Worm (Caenorhabditis elegans): ENCODE data around the gene nspe-3.

The nspe-3 gene

ce11 chrII:12606900-12607299 lies 10.8 kb upstream of the nspe-3 start, which contains the start of gene Y38E10A.8:
TSS of gene Y38E10A.8 (plus strand) at chrII:12607200.
- TF ChIP-seq unc-39 (tag; optimal IDR thresholded peaks at IDR 0.05) (no peak), crh-2 (tag; optimal IDR thresholded peaks at IDR 0.05) (no peak), fos-1 (tag; optimal IDR thresholded peaks at IDR 0.05) (no peak)

- TF ChIP-seq nhr-77 (tag; optimal IDR thresholded peaks at IDR 0.05) (no peak), nhr-12 (tag; optimal IDR thresholded peaks at IDR 0.05) (no peak), zag-1 (tag; optimal IDR thresholded peaks at IDR 0.05) (no peak), unc-39 (tag; optimal IDR thresholded peaks at IDR 0.05) (no peak), C34F6.9 (tag; optimal IDR thresholded peaks at IDR 0.05) (no peak), ztf-4 (tag; optimal IDR thresholded peaks at IDR 0.05) (no peak), snpc-4 (tag; optimal IDR thresholded peaks at IDR 0.05) (no peak), nhr-21 (tag; optimal IDR thresholded peaks at IDR 0.05) (no peak)
Observed at ce11 chrII:12608653-12609052, 9.0 kb upstream of the nspe-3 start, which contains the start of gene Y38E10A.9. TSS of gene Y38E10A.9 (plus strand) at chrII:12608953.

ce11 chrII:12612218-12612617 lies 5.5 kb upstream of the nspe-3 start, which contains the start of gene nspe-4:
TSS of gene nspe-4 (plus strand) at chrII:12612518.
- no peak for TF ChIP-seq ama-1 (optimal IDR thresholded peaks at IDR 0.05)
- no peak for TF ChIP-seq blmp-1 (tag; optimal IDR thresholded peaks at IDR 0.05; ENCODE audit: insufficient read depth)
- no peak for TF ChIP-seq lsy-2 (tag; optimal IDR thresholded peaks at IDR 0.05)
- TF ChIP-seq alr-1 (tag; optimal IDR thresholded peaks at IDR 0.05), result no peak

ce11 chrII:12615413-12615812 lies 2.3 kb upstream of the nspe-3 start:
- peak; percentile 42 for TF ChIP-seq sma-3 (GFP tag; optimal IDR thresholded peaks at IDR 0.05)
- peak; percentile 94 for TF ChIP-seq sma-9 (GFP tag; optimal IDR thresholded peaks at IDR 0.05)
- no peak for TF ChIP-seq sma-9 (tag; optimal IDR thresholded peaks at IDR 0.05)
- no peak for TF ChIP-seq nhr-21 (tag; optimal IDR thresholded peaks at IDR 0.05)
- TF ChIP-seq nhr-129 (tag; optimal IDR thresholded peaks at IDR 0.05), result no peak

- TF ChIP-seq mbf-1 (tag; optimal IDR thresholded peaks at IDR 0.05), result no peak
- no peak for TF ChIP-seq zag-1 (tag; optimal IDR thresholded peaks at IDR 0.05)
- TF ChIP-seq ztf-1 (GFP tag; conservative IDR thresholded peaks at IDR 0.05), result no peak
- no peak for TF ChIP-seq nhr-21 (tag; optimal IDR thresholded peaks at IDR 0.05)
- TF ChIP-seq lin-39 (tag; optimal IDR thresholded peaks at IDR 0.05), result no peak
- no peak for TF ChIP-seq nhr-237 (tag; optimal IDR thresholded peaks at IDR 0.05)
- TF ChIP-seq gmeb-1 (tag; optimal IDR thresholded peaks at IDR 0.05), result no peak
- no peak for TF ChIP-seq aly-2 (tag; optimal IDR thresholded peaks at IDR 0.05)
- TF ChIP-seq elt-1 (tag; optimal IDR thresholded peaks at IDR 0.05), result no peak
- TF ChIP-seq sma-9 (GFP tag; optimal IDR thresholded peaks at IDR 0.05), result no peak
- TF ChIP-seq sma-9 (tag; optimal IDR thresholded peaks at IDR 0.05), result no peak
- no peak for TF ChIP-seq lin-11 (tag; optimal IDR thresholded peaks at IDR 0.05)
Observed at ce11 chrII:12616081-12616480, 1.6 kb upstream of the nspe-3 start, which contains the start of gene nspe-6. TSS of gene nspe-6 (minus strand) at chrII:12616181.

- no peak for TF ChIP-seq zag-1 (tag; optimal IDR thresholded peaks at IDR 0.05)
- TF ChIP-seq fos-1 (tag; optimal IDR thresholded peaks at IDR 0.05), result no peak
- no peak for TF ChIP-seq F13H6.1 (tag; optimal IDR thresholded peaks at IDR 0.05)
- no peak for TF ChIP-seq lin-39 (tag; optimal IDR thresholded peaks at IDR 0.05)
Observed at ce11 chrII:12619288-12619687, 1.6 kb downstream of the nspe-3 start, which contains the start of gene nspe-2. TSS of gene nspe-2 (minus strand) at chrII:12619388.

- TF ChIP-seq ceh-16 (tag; optimal IDR thresholded peaks at IDR 0.05) (no peak), ama-1 (optimal IDR thresholded peaks at IDR 0.05) (no peak), mbf-1 (tag; optimal IDR thresholded peaks at IDR 0.05) (no peak), ztf-11 (tag; optimal IDR thresholded peaks at IDR 0.05) (no peak), unc-55 (GFP tag; optimal IDR thresholded peaks at IDR 0.05) (no peak), dmd-4 (tag; optimal IDR thresholded peaks at IDR 0.05) (no peak), skn-1 (tag; optimal IDR thresholded peaks at IDR 0.05) (no peak)
Observed at ce11 chrII:12620764-12621163, 3.1 kb downstream of the nspe-3 start, which contains the start of gene nspe-1. TSS of gene nspe-1 (minus strand) at chrII:12620864.
